Fruit fly (Drosophila melanogaster) whole organism: Measurements from ENCODE around the gene Boh2.

Source experiments
- CG8478 ChIP-seq: fragments of >200 bp; optimal IDR thresholded peaks from 2 replicates; lab custom pipeline; 2018; ENCODE audit warnings: inconsistent platforms
- Dll ChIP-seq: fragments of >200 bp; optimal IDR thresholded peaks from 2 replicates; lab custom pipeline; 2017
- EcR ChIP-seq, 2 experiments: fragments of >200 bp; optimal IDR thresholded peaks; 2 replicates each; lab custom pipeline; 2017; ENCODE audit warnings: missing biosample characterization in 2 of 2, missing genetic modification characterization in 2 of 2, missing genetic modification reagents in 2 of 2
- pan ChIP-seq: fragments of >200 bp; optimal IDR thresholded peaks from 2 replicates; lab custom pipeline; 2017
- psq ChIP-seq: fragments of >200 bp; optimal IDR thresholded peaks from 2 replicates; lab custom pipeline; 2017
- usp ChIP-seq: fragments of >200 bp; optimal IDR thresholded peaks from 2 replicates; lab custom pipeline; 2017; ENCODE audit warnings: missing biosample characterization, missing genetic modification characterization, mixed read lengths

Gene Boh2

dm6 chr2L:11196781-11197180, 17.9 kb downstream of the Boh2 start:
- TF ChIP-seq usp (no peak), psq (lab: Kevin White, UChicago) (no peak), Dll (lab: Kevin White, UChicago) (no peak), EcR (GFP tag; optimal IDR thresholded peaks at IDR 0.05; lab: Kevin White, UChicago) (no peak), CG8478 (lab: Kevin White, UChicago) (no peak), pan (lab: Kevin White, UChicago) (no peak)

dm6 chr2L:11199068-11199467, 20.2 kb downstream of the Boh2 start:
- TF ChIP-seq usp (no peak), Dll (lab: Kevin White, UChicago) (no peak), psq (lab: Kevin White, UChicago) (no peak), CG8478 (lab: Kevin White, UChicago) (no peak), pan (lab: Kevin White, UChicago) (no peak), EcR (GFP tag; optimal IDR thresholded peaks at IDR 0.05; lab: Kevin White, UChicago) (no peak)

- no peak for TF ChIP-seq Dll (lab: Kevin White, UChicago)
- TF ChIP-seq usp, result no peak
- TF ChIP-seq psq (lab: Kevin White, UChicago), result no peak
- no peak for TF ChIP-seq EcR (GFP tag; optimal IDR thresholded peaks at IDR 0.05; lab: Kevin White, UChicago)
- no peak for TF ChIP-seq pan (lab: Kevin White, UChicago)
- TF ChIP-seq CG8478 (lab: Kevin White, UChicago), result no peak
These were observed 21.9 kb downstream of the Boh2 start for dm6 chr2L:11200734-11201133.

dm6 chr2L:11203494-11204010, 24.7 kb downstream of the Boh2 start, which contains the start of gene Ca-beta:
TSS of gene Ca-beta (minus strand) at chr2L:11203544.
- TF ChIP-seq psq (lab: Kevin White, UChicago) (no peak), usp (no peak), EcR (GFP tag; optimal IDR thresholded peaks at IDR 0.05; lab: Kevin White, UChicago) (no peak), Dll (lab: Kevin White, UChicago) (no peak), pan (lab: Kevin White, UChicago) (no peak), CG8478 (lab: Kevin White, UChicago) (no peak)

dm6 chr2L:11206604-11207238, 27.9 kb downstream of the Boh2 start:
- TF ChIP-seq Dll (lab: Kevin White, UChicago) (no peak), EcR (GFP tag; optimal IDR thresholded peaks at IDR 0.05; lab: Kevin White, UChicago) (no peak), psq (lab: Kevin White, UChicago) (no peak), pan (lab: Kevin White, UChicago) (no peak), usp (no peak), CG8478 (lab: Kevin White, UChicago) (no peak)

dm6 chr2L:11207471-11207870, 28.6 kb downstream of the Boh2 start:
- TF ChIP-seq EcR (GFP tag; optimal IDR thresholded peaks at IDR 0.05; lab: Kevin White, UChicago), result no peak

- TF ChIP-seq EcR (GFP tag; optimal IDR thresholded peaks at IDR 0.05; lab: Kevin White, UChicago) (no peak), CG8478 (lab: Kevin White, UChicago) (no peak), pan (lab: Kevin White, UChicago) (no peak), Dll (lab: Kevin White, UChicago) (no peak), psq (lab: Kevin White, UChicago) (no peak), usp (no peak)
These were observed 29.9 kb downstream of the Boh2 start for dm6 chr2L:11208563-11209344.

- no peak for TF ChIP-seq usp
These were observed 31.5 kb downstream of the Boh2 start, which contains the start of gene ab for dm6 chr2L:11210324-11210758. TSS of gene ab (plus strand) at chr2L:11210678.

- TF ChIP-seq EcR (GFP tag; optimal IDR thresholded peaks at IDR 0.05; lab: Kevin White, UChicago), result no peak
- TF ChIP-seq usp, result no peak
- no peak for TF ChIP-seq Dll (lab: Kevin White, UChicago)
- TF ChIP-seq psq (lab: Kevin White, UChicago), result no peak
- no peak for TF ChIP-seq CG8478 (lab: Kevin White, UChicago)
- no peak for TF ChIP-seq pan (lab: Kevin White, UChicago)
These were observed 32.4 kb downstream of the Boh2 start for dm6 chr2L:11210970-11211967.

- no peak for TF ChIP-seq psq (lab: Kevin White, UChicago)
- no peak for TF ChIP-seq Dll (lab: Kevin White, UChicago)
- TF ChIP-seq pan (lab: Kevin White, UChicago), result no peak
- no peak for TF ChIP-seq EcR (GFP tag; optimal IDR thresholded peaks at IDR 0.05; lab: Kevin White, UChicago)
- no peak for TF ChIP-seq CG8478 (lab: Kevin White, UChicago)
- TF ChIP-seq usp, result no peak
These were observed 40.1 kb downstream of the Boh2 start for dm6 chr2L:11218918-11219317.

- TF ChIP-seq Dll (lab: Kevin White, UChicago) (no peak), usp (no peak)
These were observed 40.7 kb downstream of the Boh2 start for dm6 chr2L:11219446-11220038.
